Fruit fly (Drosophila melanogaster) whole organism, embryonic: ENCODE results near the gene CG17187.
A peak's percentile ranks its signal among the peaks of the same experiment; 100 is the strongest.

Experiments
- Antp ChIP-seq: fragments of 200-800 bp; sonication (Bioruptor generic); optimal IDR thresholded peaks from 3 replicates; lab custom pipeline; 2016; ENCODE audit warnings: missing biosample characterization, missing genetic modification characterization
- CG1024 ChIP-seq: fragments of 200-800 bp; sonication (Bioruptor generic); IDR thresholded peaks from 2 replicates; pipeline ENCODE4 v1.3.6; 2022; ENCODE audit warnings: missing biosample characterization, missing genetic modification characterization
- CG10267 ChIP-seq: fragments of 200-800 bp; sonication (Bioruptor generic); optimal IDR thresholded peaks from 2 replicates; lab custom pipeline; 2018; ENCODE audit warnings: missing biosample characterization, mild to moderate bottlenecking, missing genetic modification characterization, moderate library complexity
- CG10565 ChIP-seq: fragments of 200-800 bp; sonication (Bioruptor generic); optimal IDR thresholded peaks from 3 replicates; lab custom pipeline; 2016; ENCODE audit warnings: missing biosample characterization, mild to moderate bottlenecking, missing genetic modification characterization
- CG11085 ChIP-seq: fragments of 200-800 bp; sonication (Bioruptor generic); IDR thresholded peaks from 2 replicates; pipeline ENCODE4 v1.3.6; 2022; ENCODE audit warnings: missing biosample characterization, missing genetic modification characterization
- CG11247 ChIP-seq: fragments of 200-800 bp; sonication (Bioruptor generic); IDR thresholded peaks from 2 replicates; pipeline ENCODE4 v1.3.6; 2022; ENCODE audit warnings: missing biosample characterization, missing genetic modification characterization
- CG11696 ChIP-seq: fragments of 200-800 bp; sonication (Bioruptor generic); IDR thresholded peaks from 2 replicates; pipeline ENCODE4 v1.3.6; 2022; ENCODE audit warnings: missing biosample characterization, missing genetic modification characterization
- CG12769 ChIP-seq: fragments of 200-800 bp; sonication (Bioruptor generic); optimal IDR thresholded peaks from 2 replicates; lab custom pipeline; 2019; ENCODE audit warnings: missing biosample characterization, mild to moderate bottlenecking, missing genetic modification characterization, moderate library complexity
- CG13424 ChIP-seq: fragments of 200-800 bp; sonication (Bioruptor generic); optimal IDR thresholded peaks from 2 replicates; lab custom pipeline; 2019; ENCODE audit warnings: missing biosample characterization, mild to moderate bottlenecking, missing genetic modification characterization, moderate library complexity
- CG13775 ChIP-seq: fragments of 200-800 bp; sonication (Bioruptor generic); optimal IDR thresholded peaks from 3 replicates; lab custom pipeline; 2017; ENCODE audit warnings: missing biosample characterization, mild to moderate bottlenecking, missing genetic modification characterization
- CG1529 ChIP-seq: fragments of 200-800 bp; sonication (Bioruptor generic); optimal IDR thresholded peaks from 3 replicates; lab custom pipeline; 2018; ENCODE audit warnings: missing biosample characterization, missing genetic modification characterization
- CG15696 ChIP-seq: fragments of 200-800 bp; sonication (Bioruptor generic); optimal IDR thresholded peaks from 2 replicates; lab custom pipeline; 2019; ENCODE audit warnings: missing biosample characterization, mild to moderate bottlenecking, missing genetic modification characterization, moderate library complexity
- CG17612 ChIP-seq: fragments of 200-800 bp; sonication (Bioruptor generic); IDR thresholded peaks from 2 replicates; pipeline ENCODE4 v1.3.6; 2022; ENCODE audit warnings: missing biosample characterization, missing genetic modification characterization
- CG18599 ChIP-seq: fragments of 200-800 bp; sonication (Bioruptor generic); optimal IDR thresholded peaks from 3 replicates; lab custom pipeline; 2017; ENCODE audit warnings: missing biosample characterization, missing genetic modification characterization, mild to moderate bottlenecking, moderate library complexity, missing genetic modification reagents
- CG18764 ChIP-seq: fragments of 200-800 bp; sonication (Bioruptor generic); optimal IDR thresholded peaks from 3 replicates; lab custom pipeline; 2016; ENCODE audit warnings: missing biosample characterization, missing genetic modification characterization
- CG2116 ChIP-seq: fragments of 200-800 bp; sonication (Bioruptor generic); optimal IDR thresholded peaks from 3 replicates; lab custom pipeline; 2018; ENCODE audit warnings: missing biosample characterization, mild to moderate bottlenecking, missing genetic modification characterization
- CG31388 ChIP-seq: fragments of 200-800 bp; sonication (Bioruptor generic); optimal IDR thresholded peaks from 2 replicates; lab custom pipeline; 2016; ENCODE audit warnings: missing biosample characterization, missing genetic modification characterization
- CG3281 ChIP-seq: fragments of 200-800 bp; sonication (Bioruptor generic); optimal IDR thresholded peaks from 3 replicates; lab custom pipeline; 2017; ENCODE audit warnings: missing biosample characterization, mild to moderate bottlenecking, missing genetic modification characterization
- CG42726 ChIP-seq: fragments of 200-800 bp; sonication (Bioruptor generic); IDR thresholded peaks from 2 replicates; pipeline ENCODE4 v1.3.6; 2022; ENCODE audit warnings: missing biosample characterization, missing genetic modification characterization; ENCODE audit not compliant: partially characterized antibody
- CG5245 ChIP-seq: fragments of 200-800 bp; sonication (Bioruptor generic); optimal IDR thresholded peaks from 3 replicates; lab custom pipeline; 2016; ENCODE audit warnings: missing biosample characterization, missing genetic modification characterization
- CG6272 ChIP-seq: fragments of 200-800 bp; sonication (Bioruptor generic); IDR thresholded peaks from 2 replicates; pipeline ENCODE4 v1.3.6; 2022; ENCODE audit warnings: missing biosample characterization, missing genetic modification characterization
- CG7271 ChIP-seq: fragments of 200-800 bp; sonication (Bioruptor generic); optimal IDR thresholded peaks from 2 replicates; lab custom pipeline; 2018; ENCODE audit warnings: missing biosample characterization, mild to moderate bottlenecking, missing genetic modification characterization, moderate library complexity
- CG8089 ChIP-seq: fragments of 200-800 bp; sonication (Bioruptor generic); optimal IDR thresholded peaks from 3 replicates; lab custom pipeline; 2016; ENCODE audit warnings: missing biosample characterization, missing genetic modification characterization
- CG8388 ChIP-seq: fragments of 200-800 bp; sonication (Bioruptor generic); optimal IDR thresholded peaks from 2 replicates; lab custom pipeline; 2019; ENCODE audit warnings: missing biosample characterization, mild to moderate bottlenecking, missing genetic modification characterization, moderate library complexity
- CG9876 ChIP-seq: fragments of 200-800 bp; sonication (Bioruptor generic); optimal IDR thresholded peaks from 2 replicates; lab custom pipeline; 2016; ENCODE audit warnings: missing biosample characterization, missing genetic modification characterization
- Dll ChIP-seq: fragments of 200-800 bp; sonication (Bioruptor generic); IDR thresholded peaks from 4 replicates; pipeline ENCODE4 v1.3.6; 2022; ENCODE audit warnings: missing biosample characterization, missing genetic modification characterization; ENCODE audit not compliant: partially characterized antibody
- Mes4 ChIP-seq: fragments of 200-800 bp; sonication (Bioruptor generic); optimal IDR thresholded peaks from 2 replicates; lab custom pipeline; 2016; ENCODE audit warnings: missing biosample characterization, missing genetic modification characterization
- NC2β ChIP-seq: fragments of 200-800 bp; sonication (Bioruptor generic); optimal IDR thresholded peaks from 2 replicates; lab custom pipeline; 2016; ENCODE audit warnings: missing biosample characterization, missing genetic modification characterization
- Oaz ChIP-seq: fragments of 200-800 bp; sonication (Bioruptor generic); IDR thresholded peaks from 2 replicates; pipeline ENCODE4 v1.3.6; 2022; ENCODE audit warnings: missing biosample characterization, missing genetic modification characterization
- Optix ChIP-seq: fragments of 200-800 bp; sonication (Bioruptor generic); IDR thresholded peaks from 3 replicates; pipeline ENCODE4 v1.3.6; 2022; ENCODE audit warnings: missing biosample characterization, missing genetic modification characterization
- Rx ChIP-seq: fragments of 200-800 bp; sonication (Bioruptor generic); IDR thresholded peaks from 2 replicates; pipeline ENCODE4 v1.3.6; 2022; ENCODE audit warnings: missing biosample characterization, missing genetic modification characterization
- Xbp1 ChIP-seq: fragments of 200-800 bp; sonication (Bioruptor generic); optimal IDR thresholded peaks from 3 replicates; lab custom pipeline; 2016; ENCODE audit warnings: missing biosample characterization, mild to moderate bottlenecking, missing genetic modification characterization
- abd-A ChIP-seq: fragments of 200-800 bp; sonication (Bioruptor generic); optimal IDR thresholded peaks from 3 replicates; lab custom pipeline; 2019; ENCODE audit warnings: missing biosample characterization, mild to moderate bottlenecking, missing genetic modification characterization, moderate library complexity
- ash1 ChIP-seq: fragments of 200-800 bp; sonication (Bioruptor generic); optimal IDR thresholded peaks from 2 replicates; lab custom pipeline; 2018; ENCODE audit warnings: missing biosample characterization, mild to moderate bottlenecking, missing genetic modification characterization
- cato ChIP-seq: fragments of 200-800 bp; sonication (Bioruptor generic); optimal IDR thresholded peaks from 2 replicates; lab custom pipeline; 2016; ENCODE audit warnings: missing biosample characterization, missing genetic modification characterization, borderline replicate concordance
- chif ChIP-seq, 2 experiments: fragments of 200-800 bp; sonication (Bioruptor generic); optimal IDR thresholded peaks; 3 replicates each; lab custom pipeline; 2016; ENCODE audit warnings: missing biosample characterization in 2 of 2, missing genetic modification characterization in 2 of 2
- crc ChIP-seq: fragments of 200-800 bp; sonication (Bioruptor generic); optimal IDR thresholded peaks from 2 replicates; lab custom pipeline; 2016; ENCODE audit warnings: missing biosample characterization, missing genetic modification characterization
- ems ChIP-seq: fragments of 200-800 bp; sonication (Bioruptor generic); optimal IDR thresholded peaks from 3 replicates; lab custom pipeline; 2016; ENCODE audit warnings: missing biosample characterization, missing genetic modification characterization
- en ChIP-seq: fragments of 200-800 bp; sonication (Bioruptor generic); optimal IDR thresholded peaks from 2 replicates; lab custom pipeline; 2016; ENCODE audit warnings: missing biosample characterization, missing genetic modification characterization
- gcm ChIP-seq: fragments of 200-800 bp; sonication (Bioruptor generic); optimal IDR thresholded peaks from 2 replicates; lab custom pipeline; 2019; ENCODE audit warnings: missing biosample characterization, mild to moderate bottlenecking, missing genetic modification characterization, moderate library complexity
- gsb ChIP-seq: fragments of 200-800 bp; sonication (Bioruptor generic); IDR thresholded peaks from 2 replicates; pipeline ENCODE4 v1.3.6; 2022; ENCODE audit warnings: missing biosample characterization, missing genetic modification characterization
- gsb-n ChIP-seq: fragments of 200-800 bp; sonication (Bioruptor generic); optimal IDR thresholded peaks from 3 replicates; lab custom pipeline; 2018; ENCODE audit warnings: missing biosample characterization, mild to moderate bottlenecking, missing genetic modification characterization
- klu ChIP-seq: fragments of 200-800 bp; sonication (Bioruptor generic); IDR thresholded peaks from 2 replicates; pipeline ENCODE4 v1.3.6; 2022; ENCODE audit warnings: missing biosample characterization, missing genetic modification characterization
- lbe ChIP-seq: fragments of 200-800 bp; sonication (Bioruptor generic); optimal IDR thresholded peaks from 2 replicates; lab custom pipeline; 2016; ENCODE audit warnings: missing biosample characterization, mild to moderate bottlenecking, missing genetic modification characterization
- pita ChIP-seq: fragments of 200-800 bp; sonication (Bioruptor generic); optimal IDR thresholded peaks from 2 replicates; lab custom pipeline; 2017; ENCODE audit warnings: missing biosample characterization, mild to moderate bottlenecking, missing genetic modification characterization
- sens ChIP-seq: fragments of 200-800 bp; sonication (Bioruptor generic); peaks from one replicate; lab custom pipeline; 2016; ENCODE audit warnings: missing biosample characterization, missing genetic modification characterization
- slp2 ChIP-seq: fragments of 200-800 bp; sonication (Bioruptor generic); optimal IDR thresholded peaks from 2 replicates; lab custom pipeline; 2016; ENCODE audit warnings: missing biosample characterization, missing genetic modification characterization
- sna ChIP-seq: fragments of 200-800 bp; sonication (Bioruptor generic); IDR thresholded peaks from 2 replicates; pipeline ENCODE4 v1.3.6; 2022; ENCODE audit warnings: missing biosample characterization, missing genetic modification characterization; ENCODE audit not compliant: partially characterized antibody
- unc-4 ChIP-seq: fragments of 200-800 bp; sonication (Bioruptor generic); IDR thresholded peaks from 2 replicates; pipeline ENCODE4 v1.3.6; 2022; ENCODE audit warnings: missing biosample characterization, missing genetic modification characterization; ENCODE audit not compliant: partially characterized antibody
- unpg ChIP-seq: fragments of 200-800 bp; sonication (Bioruptor generic); optimal IDR thresholded peaks from 3 replicates; lab custom pipeline; 2018; ENCODE audit warnings: missing biosample characterization, mild to moderate bottlenecking, missing genetic modification characterization, moderate library complexity
- vfl ChIP-seq: fragments of 200-800 bp; sonication (Bioruptor generic); optimal IDR thresholded peaks from 2 replicates; lab custom pipeline; 2016; ENCODE audit warnings: missing biosample characterization, missing genetic modification characterization

CG17187 gene

DNA sequence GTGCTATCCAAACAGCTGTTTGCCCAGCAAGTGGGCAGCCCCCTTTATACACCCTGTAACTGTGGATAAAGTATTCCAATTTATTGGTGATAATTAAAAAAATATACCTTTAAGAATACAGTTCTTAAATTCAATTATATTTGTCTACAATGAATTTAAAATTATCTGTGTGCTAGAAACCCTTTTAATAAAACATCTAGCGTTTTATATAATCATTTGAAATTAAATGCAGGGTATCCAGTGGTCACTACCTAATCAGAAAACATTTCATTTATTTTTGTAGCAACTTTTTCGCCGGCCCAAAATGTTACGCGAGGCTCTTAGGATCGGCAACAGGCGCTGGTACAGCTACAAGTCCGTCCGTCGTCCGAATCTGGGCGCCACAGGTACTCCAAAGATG, 5.2 kb downstream of the CG17187 start, which contains the start of gene CG17726 (continued):
- TF ChIP-seq CG13424 (tag; lab: Kevin White, UChicago) (peak; percentile 99), gsb (GFP tag; lab: Robert Waterston, UW) (peak; percentile 89), CG1024 (GFP tag; lab: Robert Waterston, UW) (peak; percentile 95), CG8089 (peak; percentile 79), Oaz (GFP tag; lab: Robert Waterston, UW) (peak; percentile 97), ems (GFP tag; lab: Kevin White, UChicago) (peak; percentile 87), CG5245 (GFP tag; lab: Kevin White, UChicago) (peak; percentile 84), CG11696 (GFP tag; lab: Robert Waterston, UW) (peak; percentile 94), CG11085 (GFP tag; lab: Robert Waterston, UW) (peak; percentile 89), sna (GFP tag; lab: Robert Waterston, UW) (no peak), CG8388 (GFP tag; lab: Kevin White, UChicago) (peak; percentile 98), CG10267 (tag; lab: Kevin White, UChicago) (peak; percentile 94), lbe (GFP tag; lab: Kevin White, UChicago) (peak; percentile 83), CG1529 (GFP tag; lab: Kevin White, UChicago) (peak; percentile 92), CG18764 (GFP tag; lab: Kevin White, UChicago) (peak; percentile 89), CG18599 (GFP tag; lab: Kevin White, UChicago) (no peak), unc-4 (GFP tag; lab: Robert Waterston, UW) (no peak), Xbp1 (GFP tag; lab: Kevin White, UChicago) (peak; percentile 98), sens (GFP tag; lab: Kevin White, UChicago) (peak; percentile 99), gsb-n (tag; lab: Kevin White, UChicago) (peak; percentile 99), CG6272 (GFP tag; lab: Robert Waterston, UW) (peak; percentile 93), unpg (GFP tag; lab: Kevin White, UChicago) (peak; percentile 99), CG7271 (tag; lab: Kevin White, UChicago) (peak; percentile 93), CG11247 (GFP tag; lab: Robert Waterston, UW) (peak; percentile 96), crc (GFP tag; lab: Kevin White, UChicago) (peak; percentile 77), CG9876 (GFP tag; lab: Kevin White, UChicago) (peak; percentile 52), CG12769 (no peak), cato (peak; percentile 94), Rx (GFP tag; lab: Robert Waterston, UW) (peak; percentile 95), NC2β (GFP tag; lab: Kevin White, UChicago) (peak; percentile 76), CG15696 (tag; lab: Kevin White, UChicago) (peak; percentile 96), gcm (GFP tag; lab: Kevin White, UChicago) (peak; percentile 98), CG13775 (peak; percentile 96), CG10565 (peak; percentile 62), en (GFP tag; lab: Kevin White, UChicago) (peak; percentile 68), CG31388 (GFP tag; lab: Kevin White, UChicago) (peak; percentile 97), vfl (GFP tag; lab: Kevin White, UChicago) (peak; percentile 88), chif (GFP tag; optimal IDR thresholded peaks at IDR 0.05; lab: Kevin White, UChicago) (peak; percentile 86 to 94), abd-A (tag; lab: Kevin White, UChicago) (no peak), CG2116 (peak; percentile 86), slp2 (GFP tag; lab: Kevin White, UChicago) (peak; percentile 84), Optix (GFP tag; lab: Robert Waterston, UW) (peak; percentile 58; the same call in 1 of the 3 replicates), CG42726 (GFP tag; lab: Robert Waterston, UW) (no peak), Mes4 (GFP tag; lab: Kevin White, UChicago) (peak; percentile 89), Dll (GFP tag; lab: Robert Waterston, UW) (peak; percentile 32; the same call in 1 of the 4 replicates), klu (GFP tag; lab: Robert Waterston, UW) (peak; percentile 92), pita (no peak), CG17612 (GFP tag; lab: Robert Waterston, UW) (peak; percentile 96), CG3281 (GFP tag; lab: Kevin White, UChicago) (peak; percentile 91), Antp (GFP tag; lab: Kevin White, UChicago) (peak; percentile 80), ash1 (peak; percentile 9)
